Worm (Caenorhabditis elegans): ENCODE results near the gene F07C6.3.

ce11 chrIV:12793621-12794020 lies 4.6 kb downstream of the F07C6.3 start, which contains the start of gene pin-2:
- no peak for TF ChIP-seq sea-2 (GFP tag; optimal IDR thresholded peaks at IDR 0.05)
- no peak for TF ChIP-seq nhr-76 (tag; optimal IDR thresholded peaks at IDR 0.05)
